Worm (Caenorhabditis elegans) whole organism, young adult: Measurements from ENCODE around the gene cya-2.
"Not testable (repeated sequence)": the region's sequence is repeated elsewhere in the genome, so short reads cannot be mapped to it uniquely, and the experiment has no call there.

Source experiments
- B0261.1 ChIP-seq: sonication (generic microtip); optimal IDR thresholded peaks from 2 replicates; lab custom pipeline; 2016; ENCODE audit warnings: mild to moderate bottlenecking, missing genetic modification characterization, moderate library complexity, missing compliant biosample characterization
- C06A6.2 ChIP-seq: fragments of 200-800 bp; sonication (Bioruptor generic); conservative IDR thresholded peaks from 2 replicates; pipeline ENCODE4 v1.3.6; 2022; ENCODE audit warnings: missing genetic modification characterization, missing compliant biosample characterization
- F23B12.7 ChIP-seq: sonication (generic microtip); optimal IDR thresholded peaks from 2 replicates; lab custom pipeline; 2017; ENCODE audit warnings: missing genetic modification characterization, mild to moderate bottlenecking, missing compliant biosample characterization, antibody characterized with exemption, moderate library complexity; ENCODE audit not compliant: insufficient read depth
- F33H1.4 ChIP-seq: fragments of 200-800 bp; sonication (Bioruptor generic); IDR thresholded peaks from 2 replicates; pipeline ENCODE4 v1.3.6; 2022; ENCODE audit warnings: missing genetic modification reagents, missing genetic modification characterization, missing compliant biosample characterization
- T07F8.4 ChIP-seq: sonication (generic microtip); optimal IDR thresholded peaks from 2 replicates; lab custom pipeline; 2016; ENCODE audit warnings: mild to moderate bottlenecking, missing genetic modification characterization, moderate library complexity, missing compliant biosample characterization
- T26A5.8 ChIP-seq: sonication (generic microtip); optimal IDR thresholded peaks from 2 replicates; lab custom pipeline; 2016; ENCODE audit warnings: missing genetic modification characterization, missing compliant biosample characterization
- bed-1 ChIP-seq: fragments of 200-800 bp; sonication (Bioruptor generic); IDR thresholded peaks from 2 replicates; pipeline ENCODE4 v1.3.6; 2022; ENCODE audit warnings: missing genetic modification reagents, missing genetic modification characterization, missing compliant biosample characterization
- ccch-3 ChIP-seq: fragments of 200-800 bp; sonication (Bioruptor generic); optimal IDR thresholded peaks from 2 replicates; lab custom pipeline; 2018; ENCODE audit warnings: mild to moderate bottlenecking, missing genetic modification characterization, missing compliant biosample characterization
- cebp-2 ChIP-seq: fragments of 200-800 bp; sonication (Bioruptor generic); IDR thresholded peaks from 2 replicates; pipeline ENCODE4 v1.3.6; 2022; ENCODE audit warnings: missing genetic modification characterization, missing compliant biosample characterization
- dpff-1 ChIP-seq: sonication (generic microtip); optimal IDR thresholded peaks from 2 replicates; lab custom pipeline; 2017; ENCODE audit warnings: mild to moderate bottlenecking, missing genetic modification characterization, missing compliant biosample characterization
- dpl-1 ChIP-seq: fragments of 150-350 bp; optimal IDR thresholded peaks from 2 replicates; lab custom pipeline; 2014; ENCODE audit warnings: missing biosample characterization, missing genetic modification reagents, missing genetic modification characterization
- egrh-3 ChIP-seq: fragments of 200-800 bp; sonication (Bioruptor generic); IDR thresholded peaks from 2 replicates; pipeline ENCODE4 v1.3.6; 2022; ENCODE audit warnings: missing genetic modification reagents, missing genetic modification characterization, missing compliant biosample characterization
- hmg-20 ChIP-seq: fragments of 200-800 bp; sonication (Bioruptor generic); IDR thresholded peaks from 2 replicates; pipeline ENCODE4 v1.3.6; 2022; ENCODE audit warnings: missing genetic modification reagents, missing genetic modification characterization, missing compliant biosample characterization
- lin-26 ChIP-seq: fragments of 200-800 bp; sonication (Bioruptor generic); IDR thresholded peaks from 2 replicates; pipeline ENCODE4 v1.3.6; 2022; ENCODE audit warnings: missing genetic modification reagents, missing genetic modification characterization, missing compliant biosample characterization
- madf-8 ChIP-seq: fragments of 200-800 bp; sonication (Bioruptor generic); conservative IDR thresholded peaks from 2 replicates; pipeline ENCODE4 v1.3.6; 2022; ENCODE audit warnings: missing genetic modification reagents, missing genetic modification characterization, missing compliant biosample characterization
- mes-4 ChIP-seq: sonication (generic microtip); optimal IDR thresholded peaks from 2 replicates; lab custom pipeline; 2016; ENCODE audit warnings: missing genotype, missing genetic modification characterization, missing compliant biosample characterization
- nhr-120 ChIP-seq: fragments of 200-800 bp; sonication (Bioruptor generic); IDR thresholded peaks from 2 replicates; pipeline ENCODE4 v1.3.6; 2022; ENCODE audit warnings: missing genetic modification characterization, missing compliant biosample characterization
- pha-4 ChIP-seq: fragments of 150-350 bp; sonication (generic microtip); optimal IDR thresholded peaks from 2 replicates; lab custom pipeline; 2014; ENCODE audit warnings: missing biosample characterization, missing genetic modification reagents, missing genetic modification characterization
- rcor-1 ChIP-seq: fragments of 200-800 bp; sonication (Bioruptor generic); IDR thresholded peaks from 2 replicates; pipeline ENCODE4 v1.3.6; 2022; ENCODE audit warnings: missing genetic modification reagents, missing genetic modification characterization, missing compliant biosample characterization
- rec-8 ChIP-seq, 2 experiments: sonication (generic microtip); optimal IDR thresholded peaks; 2 replicates each; lab custom pipeline; 2016; ENCODE audit warnings: mild to moderate bottlenecking in 2 of 2, missing genetic modification characterization in 2 of 2, missing genetic modification reagents in 2 of 2, missing genotype in 2 of 2, missing biosample characterization in 1 of 2, missing compliant biosample characterization in 1 of 2, moderate library complexity in 1 of 2
- repo-1 ChIP-seq: sonication (generic microtip); optimal IDR thresholded peaks from 2 replicates; lab custom pipeline; 2017; ENCODE audit warnings: mild to moderate bottlenecking, missing genetic modification characterization, missing compliant biosample characterization
- rpc-1 ChIP-seq, 2 experiments: fragments of 150-350 bp in 1 of 2; sonication (generic microtip) in 1 of 2; optimal IDR thresholded peaks; 2 replicates each; lab custom pipeline; 2014 to 2018; ENCODE audit warnings: missing biosample characterization in 1 of 2, missing genetic modification characterization in 1 of 2, missing genetic modification reagents in 1 of 2, missing genotype in 1 of 2
- snpc-1.1 ChIP-seq: sonication (generic microtip); optimal IDR thresholded peaks from 2 replicates; lab custom pipeline; 2017; ENCODE audit warnings: missing genetic modification characterization, mild to moderate bottlenecking, missing compliant biosample characterization, antibody characterized with exemption, moderate library complexity, missing genotype, missing genetic modification reagents; ENCODE audit not compliant: insufficient read depth
- snpc-1.3 ChIP-seq: sonication (generic microtip); optimal IDR thresholded peaks from 2 replicates; lab custom pipeline; 2017; ENCODE audit warnings: missing genetic modification characterization, mild to moderate bottlenecking, missing compliant biosample characterization, antibody characterized with exemption, moderate library complexity, missing genotype, missing genetic modification reagents; ENCODE audit not compliant: insufficient read depth
- snpc-4 ChIP-seq, 5 experiments: fragments of 150-350 bp in 1 of 5; sonication (generic microtip) in 4 of 5; optimal IDR thresholded peaks; 2 replicates each; lab custom pipeline; 2014 to 2018; ENCODE audit warnings: missing genetic modification characterization in 5 of 5, missing biosample characterization in 3 of 5, antibody characterized with exemption in 2 of 5, mild to moderate bottlenecking in 2 of 5, missing compliant biosample characterization in 2 of 5, missing genotype in 2 of 5, moderate library complexity in 2 of 5, missing genetic modification reagents in 1 of 5
- tbp1 ChIP-seq: fragments of 200-800 bp; sonication (Bioruptor generic); optimal IDR thresholded peaks from 2 replicates; lab custom pipeline; 2018; ENCODE audit warnings: mild to moderate bottlenecking, missing genetic modification characterization, missing compliant biosample characterization
- tbx-9 ChIP-seq: sonication (generic microtip); optimal IDR thresholded peaks from 2 replicates; lab custom pipeline; 2016; ENCODE audit warnings: borderline replicate concordance, missing genetic modification characterization, inconsistent platforms, missing compliant biosample characterization
- tlf-1 ChIP-seq: fragments of 200-800 bp; sonication (Bioruptor generic); optimal IDR thresholded peaks from 2 replicates; lab custom pipeline; 2018; ENCODE audit warnings: mild to moderate bottlenecking, missing genetic modification characterization, missing compliant biosample characterization
- zfh-2 ChIP-seq: fragments of 200-800 bp; sonication (Bioruptor generic); conservative IDR thresholded peaks from 2 replicates; pipeline ENCODE4 v1.3.6; 2022; ENCODE audit warnings: missing genetic modification reagents, missing genetic modification characterization, missing compliant biosample characterization
- zim-3 ChIP-seq: sonication (generic microtip); optimal IDR thresholded peaks from 2 replicates; lab custom pipeline; 2017; ENCODE audit warnings: mild to moderate bottlenecking, missing genetic modification characterization, moderate library complexity, missing compliant biosample characterization
- ztf-22 ChIP-seq: fragments of 200-800 bp; sonication (Bioruptor generic); optimal IDR thresholded peaks from 2 replicates; lab custom pipeline; 2018; ENCODE audit warnings: mild to moderate bottlenecking, missing genetic modification characterization, moderate library complexity, missing compliant biosample characterization

Gene cya-2

ce11 chrII:2024652-2025051, 1.2 kb upstream of the cya-2 start:
- TF ChIP-seq tbp1 (GFP tag; lab: Kevin White, UChicago), result peak; percentile 65
- TF ChIP-seq rpc-1 (optimal IDR thresholded peaks at IDR 0.05; lab: Kevin White, UChicago), result not testable (repeated sequence)
- TF ChIP-seq rpc-1 (tag; optimal IDR thresholded peaks at IDR 0.05; lab: Kevin White, UChicago), result peak; percentile 28
- peak; percentile 62; the same call in 1 of the 2 replicates for TF ChIP-seq lin-26 (GFP tag; lab: Robert Waterston, UW)
- TF ChIP-seq, all 124 proteins: peak for 3; not testable (repeated sequence) for 121

- TF ChIP-seq rpc-1 (optimal IDR thresholded peaks at IDR 0.05; lab: Kevin White, UChicago) (no peak), rpc-1 (tag; optimal IDR thresholded peaks at IDR 0.05; lab: Kevin White, UChicago) (no peak), B0261.1 (tag; lab: Kevin White, UChicago) (no peak), rcor-1 (no peak), cebp-2 (GFP tag; lab: Robert Waterston, UW) (no peak), T26A5.8 (tag; lab: Kevin White, UChicago) (no peak), ccch-3 (no peak), dpl-1 (no peak)
These were observed 9.6 kb downstream of the cya-2 start for ce11 chrII:2013856-2014255.

ce11 chrII:2012698-2013097, 10.7 kb downstream of the cya-2 start, which contains the start of gene F59H6.15:
TSS of gene F59H6.15 (plus strand) at chrII:2012998.
- no peak for TF ChIP-seq zfh-2 (GFP tag; lab: Robert Waterston, UW)
- no peak for TF ChIP-seq egrh-3
- TF ChIP-seq tlf-1 (GFP tag; lab: Kevin White, UChicago), result no peak
- no peak for TF ChIP-seq pha-4 (tag; lab: Kevin White, UChicago)
- no peak for TF ChIP-seq tbx-9
- TF ChIP-seq hmg-20, result no peak
- TF ChIP-seq F33H1.4, result no peak
- no peak for TF ChIP-seq T07F8.4 (tag; lab: Kevin White, UChicago)
- TF ChIP-seq madf-8 (GFP tag; lab: Robert Waterston, UW), result no peak
- TF ChIP-seq snpc-4 (GFP tag; optimal IDR thresholded peaks at IDR 0.05; lab: Kevin White, UChicago), result no peak
- TF ChIP-seq snpc-4 (tag; optimal IDR thresholded peaks at IDR 0.05; lab: Kevin White, UChicago), result no peak
- TF ChIP-seq rec-8 (tag; optimal IDR thresholded peaks at IDR 0.05; lab: Kevin White, UChicago), result no peak
- no peak for TF ChIP-seq repo-1
- TF ChIP-seq F23B12.7 (tag; lab: Kevin White, UChicago), result no peak
- no peak for TF ChIP-seq ztf-22 (GFP tag; lab: Kevin White, UChicago)
- TF ChIP-seq snpc-1.3 (tag; lab: Kevin White, UChicago), result no peak
- TF ChIP-seq cebp-2 (GFP tag; lab: Robert Waterston, UW), result no peak
- TF ChIP-seq zim-3 (tag; lab: Kevin White, UChicago), result no peak
- no peak for TF ChIP-seq C06A6.2 (GFP tag; lab: Robert Waterston, UW)

- TF ChIP-seq snpc-4 (GFP tag; optimal IDR thresholded peaks at IDR 0.05; lab: Kevin White, UChicago), result no peak
- no peak for TF ChIP-seq snpc-4 (tag; optimal IDR thresholded peaks at IDR 0.05; lab: Kevin White, UChicago)
- no peak for TF ChIP-seq mes-4 (tag; lab: Kevin White, UChicago)
- TF ChIP-seq cebp-2 (GFP tag; lab: Robert Waterston, UW), result no peak
- no peak for TF ChIP-seq bed-1 (GFP tag; lab: Robert Waterston, UW)
- no peak for TF ChIP-seq ztf-22 (GFP tag; lab: Kevin White, UChicago)
- TF ChIP-seq snpc-1.1, result no peak
- TF ChIP-seq nhr-120, result no peak
- no peak for TF ChIP-seq dpff-1
- no peak for TF ChIP-seq tlf-1 (GFP tag; lab: Kevin White, UChicago)
- TF ChIP-seq tbp1 (GFP tag; lab: Kevin White, UChicago), result no peak
These were observed 12.2 kb downstream of the cya-2 start for ce11 chrII:2011179-2011578.
